Worm (Caenorhabditis elegans) whole organism, mixed stage, embryonic: ENCODE results near the gene fbxa-100.

Experiments
- blmp-1 ChIP-seq: fragments of 150-350 bp; optimal IDR thresholded peaks from 2 replicates; lab custom pipeline; 2014; ENCODE audit warnings: missing biosample characterization, missing genetic modification characterization
- drap-1 ChIP-seq: fragments of 200-800 bp; sonication (Bioruptor generic); optimal IDR thresholded peaks from 3 replicates; lab custom pipeline; 2018; ENCODE audit warnings: mild to moderate bottlenecking, missing genetic modification characterization, missing compliant biosample characterization
- elt-1 ChIP-seq: sonication (generic microtip); optimal IDR thresholded peaks from 2 replicates; lab custom pipeline; 2017; ENCODE audit warnings: missing genetic modification characterization, mild to moderate bottlenecking, missing compliant biosample characterization, antibody characterized with exemption, moderate library complexity, borderline replicate concordance; ENCODE audit not compliant: insufficient read depth
- flh-1 ChIP-seq: fragments of 200-800 bp; sonication (Bioruptor generic); optimal IDR thresholded peaks from 2 replicates; lab custom pipeline; 2018; ENCODE audit warnings: mild to moderate bottlenecking, missing genetic modification characterization, moderate library complexity, missing compliant biosample characterization
- ham-2 ChIP-seq: fragments of 200-800 bp; sonication (Bioruptor generic); optimal IDR thresholded peaks from 2 replicates; lab custom pipeline; 2018; ENCODE audit warnings: mild to moderate bottlenecking, missing genetic modification characterization, missing compliant biosample characterization
- lin-32 ChIP-seq: fragments of 200-800 bp; sonication (Bioruptor generic); optimal IDR thresholded peaks from 2 replicates; lab custom pipeline; 2018; ENCODE audit warnings: mild to moderate bottlenecking, missing genetic modification characterization, missing compliant biosample characterization
- lsy-2 ChIP-seq: fragments of 150-350 bp; optimal IDR thresholded peaks from 2 replicates; lab custom pipeline; 2014; ENCODE audit warnings: missing biosample characterization, missing genetic modification characterization
- nhr-12 ChIP-seq: fragments of 150-350 bp; optimal IDR thresholded peaks from 2 replicates; lab custom pipeline; 2014; ENCODE audit warnings: missing biosample characterization, missing genetic modification characterization
- nhr-237 ChIP-seq: fragments of 150-350 bp; optimal IDR thresholded peaks from 2 replicates; lab custom pipeline; 2014; ENCODE audit warnings: missing biosample characterization, missing genetic modification characterization
- pha-4 ChIP-seq: fragments of 150-350 bp; optimal IDR thresholded peaks from 2 replicates; lab custom pipeline; 2018; ENCODE audit warnings: missing biosample characterization, missing genetic modification reagents, missing genetic modification characterization
- snpc-4 ChIP-seq: fragments of 150-350 bp; optimal IDR thresholded peaks from 2 replicates; lab custom pipeline; 2014; ENCODE audit warnings: missing biosample characterization, missing genetic modification characterization
- sptf-1 ChIP-seq: sonication (generic microtip); optimal IDR thresholded peaks from 2 replicates; lab custom pipeline; 2017; ENCODE audit warnings: mild to moderate bottlenecking, missing genetic modification characterization, moderate library complexity, missing compliant biosample characterization
- tbx-8 ChIP-seq: fragments of 200-800 bp; sonication (Bioruptor generic); optimal IDR thresholded peaks from 2 replicates; lab custom pipeline; 2018; ENCODE audit warnings: mild to moderate bottlenecking, missing genetic modification characterization, moderate library complexity, missing compliant biosample characterization

DNA sequence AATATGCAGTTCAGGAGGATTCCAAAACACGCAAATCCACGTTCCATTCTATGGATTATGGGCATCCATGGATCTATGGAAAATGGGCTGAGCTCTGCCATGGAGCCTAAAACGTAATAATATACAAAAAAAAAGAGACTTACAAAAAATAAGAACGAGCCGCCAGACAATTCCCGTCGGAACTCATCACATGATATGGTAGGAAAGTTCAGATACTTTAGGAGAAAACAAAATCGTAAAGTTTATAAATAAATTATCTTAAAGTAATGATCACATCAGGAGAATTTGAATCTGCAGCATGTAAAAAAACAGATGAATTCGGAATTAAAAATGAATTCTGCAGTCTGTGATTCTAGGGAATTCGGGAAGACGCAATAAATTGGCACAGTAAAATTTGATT, 46.2 kb downstream of the fbxa-100 start, which contains the start of gene str-232:
- TF ChIP-seq lsy-2 (tag; lab: Kevin White, UChicago), result no peak
- TF ChIP-seq drap-1, result no peak
- TF ChIP-seq pha-4 (tag; lab: Kevin White, UChicago), result no peak
- no peak for TF ChIP-seq sptf-1 (tag; lab: Kevin White, UChicago)
- TF ChIP-seq nhr-12 (tag; lab: Kevin White, UChicago), result no peak
- TF ChIP-seq nhr-237 (tag; lab: Kevin White, UChicago), result no peak
- no peak for TF ChIP-seq elt-1 (tag; lab: Kevin White, UChicago)
- no peak for TF ChIP-seq tbx-8 (GFP tag; lab: Kevin White, UChicago)
- TF ChIP-seq flh-1 (GFP tag; lab: Kevin White, UChicago), result no peak
- TF ChIP-seq lin-32 (GFP tag; lab: Kevin White, UChicago), result no peak
- TF ChIP-seq ham-2 (GFP tag; lab: Kevin White, UChicago), result no peak
- TF ChIP-seq blmp-1 (tag; lab: Kevin White, UChicago), result no peak
- no peak for TF ChIP-seq snpc-4 (tag; lab: Kevin White, UChicago)
